Fruit fly (Drosophila melanogaster) whole organism, embryonic: ENCODE results near the gene CG34258.

Source experiments
- Antp ChIP-seq: fragments of 200-800 bp; sonication (Bioruptor generic); optimal IDR thresholded peaks from 3 replicates; lab custom pipeline; 2016; ENCODE audit warnings: missing biosample characterization, missing genetic modification characterization
- CG12659 ChIP-seq: fragments of 200-800 bp; sonication (Bioruptor generic); optimal IDR thresholded peaks from 3 replicates; lab custom pipeline; 2017; ENCODE audit warnings: mild to moderate bottlenecking, missing biosample characterization, missing genetic modification reagents, missing genetic modification characterization
- CG18476 ChIP-seq: fragments of 200-800 bp; sonication (Bioruptor generic); optimal IDR thresholded peaks from 2 replicates; lab custom pipeline; 2016; ENCODE audit warnings: missing biosample characterization, mild to moderate bottlenecking, missing genetic modification characterization
- CG32767 ChIP-seq: fragments of 200-800 bp; sonication (Bioruptor generic); IDR thresholded peaks from 2 replicates; pipeline ENCODE4 v1.3.6; 2022; ENCODE audit warnings: missing biosample characterization, missing genetic modification characterization
- CG7987 ChIP-seq: fragments of 200-800 bp; sonication (Bioruptor generic); optimal IDR thresholded peaks from 2 replicates; lab custom pipeline; 2018; ENCODE audit warnings: missing biosample characterization, mild to moderate bottlenecking, missing genetic modification characterization, moderate library complexity
- CG9727 ChIP-seq: fragments of 200-800 bp; sonication (Bioruptor generic); optimal IDR thresholded peaks from 3 replicates; lab custom pipeline; 2017; ENCODE audit warnings: missing biosample characterization, mild to moderate bottlenecking, missing genetic modification characterization
- D19A ChIP-seq: fragments of 200-800 bp; optimal IDR thresholded peaks from 3 replicates; lab custom pipeline; 2019; ENCODE audit warnings: missing biosample characterization, mild to moderate bottlenecking, missing genetic modification characterization, moderate library complexity
- Nf-YC ChIP-seq: fragments of 200-800 bp; optimal IDR thresholded peaks from 3 replicates; lab custom pipeline; 2019; ENCODE audit warnings: missing biosample characterization, mild to moderate bottlenecking, missing genetic modification characterization, moderate library complexity
- ems ChIP-seq: fragments of 200-800 bp; sonication (Bioruptor generic); optimal IDR thresholded peaks from 3 replicates; lab custom pipeline; 2016; ENCODE audit warnings: missing biosample characterization, missing genetic modification characterization
- kni ChIP-seq: fragments of 200-800 bp; sonication (Bioruptor generic); optimal IDR thresholded peaks from 3 replicates; lab custom pipeline; 2017; ENCODE audit warnings: mild to moderate bottlenecking, missing biosample characterization, missing genetic modification reagents, missing genetic modification characterization
- odd ChIP-seq: fragments of 200-800 bp; sonication (Bioruptor generic); optimal IDR thresholded peaks from 2 replicates; lab custom pipeline; 2017; ENCODE audit warnings: missing biosample characterization, mild to moderate bottlenecking, missing genetic modification characterization
- phol ChIP-seq: fragments of 200-800 bp; sonication (Bioruptor generic); optimal IDR thresholded peaks from 3 replicates; lab custom pipeline; 2018; ENCODE audit warnings: missing biosample characterization, mild to moderate bottlenecking, missing genetic modification characterization, moderate library complexity
- so ChIP-seq: fragments of 200-800 bp; sonication (Bioruptor generic); IDR thresholded peaks from 3 replicates; pipeline ENCODE4 v1.3.6; 2022; ENCODE audit warnings: missing biosample characterization, missing genetic modification characterization

DNA sequence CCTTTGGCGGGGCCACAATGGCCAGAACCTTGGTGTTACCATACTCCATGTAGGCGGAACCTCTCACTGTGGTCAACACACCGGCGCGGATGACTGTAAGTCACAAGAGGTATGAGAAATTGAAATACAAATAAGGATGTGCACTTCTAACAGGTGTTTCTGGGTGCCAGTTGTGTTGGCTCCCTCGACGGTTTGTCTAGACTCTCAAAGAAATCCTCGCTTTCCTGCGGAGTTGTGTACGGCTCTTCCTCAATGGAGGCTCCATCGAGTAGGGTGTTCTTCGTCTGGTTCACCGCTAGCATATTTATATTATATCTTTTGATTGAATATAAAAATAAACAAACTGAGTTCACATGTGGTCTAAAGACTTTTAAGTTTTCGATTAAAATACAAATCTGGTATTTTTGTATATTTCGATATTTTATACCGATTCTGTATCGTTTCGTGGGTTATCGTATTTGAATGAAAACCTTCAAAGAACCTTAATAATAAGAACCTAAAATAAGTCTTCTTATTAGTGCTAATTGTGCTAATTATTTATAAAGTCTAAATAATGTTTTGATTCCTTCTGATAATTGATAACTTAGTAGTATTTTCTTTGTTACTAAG is 38.3 kb downstream of the CG34258 start, which contains the start of gene Mtr3:
- TF ChIP-seq odd (GFP tag; lab: Kevin White, UChicago) (no peak), CG12659 (no peak), Nf-YC (tag; lab: Kevin White, UChicago) (no peak), so (GFP tag; lab: Robert Waterston, UW) (no peak), phol (tag; lab: Kevin White, UChicago) (no peak), Antp (GFP tag; lab: Kevin White, UChicago) (no peak), ems (GFP tag; lab: Kevin White, UChicago) (no peak), CG32767 (GFP tag; lab: Robert Waterston, UW) (no peak), CG18476 (GFP tag; lab: Kevin White, UChicago) (no peak), CG9727 (no peak), D19A (tag; lab: Kevin White, UChicago) (no peak), CG7987 (GFP tag; lab: Kevin White, UChicago) (no peak), kni (GFP tag; lab: Kevin White, UChicago) (no peak)
